Fruit fly (Drosophila melanogaster): Measurements from ENCODE around the gene CG3847.

The CG3847 gene

DNA sequence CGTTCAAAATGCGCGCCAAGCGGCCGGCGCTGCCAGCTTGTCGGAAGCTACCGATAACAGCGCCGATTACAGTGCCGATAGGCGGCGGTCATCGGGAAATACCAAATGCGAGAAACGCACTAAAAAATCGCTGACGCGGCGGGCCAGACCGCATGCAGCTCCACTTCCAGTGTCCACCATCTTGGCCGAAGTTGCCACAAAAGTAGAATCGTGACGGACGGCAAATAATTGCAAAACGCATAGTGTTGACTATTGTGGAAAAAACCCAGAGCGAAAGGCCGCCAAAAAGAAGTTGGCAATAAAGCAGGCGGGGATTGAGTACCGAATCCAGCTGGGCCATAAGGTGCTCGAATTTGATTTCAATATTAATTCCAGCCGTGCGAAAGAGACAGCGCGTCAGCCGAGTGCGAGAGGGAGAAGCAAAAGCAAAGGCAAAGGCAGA is at the start of gene CG3847 (continued):
- TF ChIP-seq CG16779 (GFP tag; IDR thresholded peaks at IDR 0.05) (no peak), ara (GFP tag; IDR thresholded peaks at IDR 0.05) (no peak), Eip74EF (GFP tag; optimal IDR thresholded peaks at IDR 0.05) (no peak), CG17829 (tag; optimal IDR thresholded peaks at IDR 0.05) (peak; percentile 55), kni (GFP tag; optimal IDR thresholded peaks at IDR 0.05) (peak; percentile 53), CG9876 (GFP tag; optimal IDR thresholded peaks at IDR 0.05) (no peak), CG13624 (GFP tag; optimal IDR thresholded peaks at IDR 0.05) (peak; percentile 69), CG10267 (tag; optimal IDR thresholded peaks at IDR 0.05) (peak; percentile 91), HLH54F (GFP tag; optimal IDR thresholded peaks at IDR 0.05) (peak; percentile 65), CG2712 (tag; optimal IDR thresholded peaks at IDR 0.05) (peak; percentile 62), CG30431 (GFP tag; optimal IDR thresholded peaks at IDR 0.05) (no peak), pzg (GFP tag; optimal IDR thresholded peaks at IDR 0.05) (peak; percentile 99), CG10979 (tag; optimal IDR thresholded peaks at IDR 0.05) (peak; percentile 22), CG4424 (GFP tag; optimal IDR thresholded peaks at IDR 0.05) (no peak), CG1602 (GFP tag; optimal IDR thresholded peaks at IDR 0.05) (no peak), chm (GFP tag; IDR thresholded peaks at IDR 0.05) (peak; percentile 64; the same call in 1 of the 2 replicates), CG8290 (GFP tag; optimal IDR thresholded peaks at IDR 0.05) (peak; percentile 46), CG8290 (tag; optimal IDR thresholded peaks at IDR 0.05) (peak in 1 of 2 experiments; percentile 74), sens-2 (GFP tag; IDR thresholded peaks at IDR 0.05) (no peak), CG15269 (tag; optimal IDR thresholded peaks at IDR 0.05) (peak; percentile 14), CrebB (tag; optimal IDR thresholded peaks at IDR 0.05) (peak; percentile 15), crp (GFP tag; optimal IDR thresholded peaks at IDR 0.05) (peak in 1 of 2 experiments; percentile 54), tna (GFP tag; IDR thresholded peaks at IDR 0.05; ENCODE audit: partially characterized antibody) (no peak), CG3281 (GFP tag; optimal IDR thresholded peaks at IDR 0.05) (peak; percentile 46), D (optimal IDR thresholded peaks at IDR 0.05) (no peak), D (GFP tag; optimal IDR thresholded peaks at IDR 0.05) (no peak), Sin3A (optimal IDR thresholded peaks at IDR 0.05) (peak; percentile 80), cas (GFP tag; IDR thresholded peaks at IDR 0.05) (no peak), Atf3 (GFP tag; optimal IDR thresholded peaks at IDR 0.05) (no peak), Optix (GFP tag; IDR thresholded peaks at IDR 0.05) (no peak), CG30020 (tag; optimal IDR thresholded peaks at IDR 0.05) (peak; percentile 37), CG33213 (GFP tag; optimal IDR thresholded peaks at IDR 0.05) (peak; percentile 78), br (optimal IDR thresholded peaks at IDR 0.05) (no peak), ttk (GFP tag; IDR thresholded peaks at IDR 0.05) (no peak), dmrt11E (tag; optimal IDR thresholded peaks at IDR 0.05) (no peak), Max (GFP tag; optimal IDR thresholded peaks at IDR 0.05) (peak; percentile 13), CG11085 (GFP tag; IDR thresholded peaks at IDR 0.05) (no peak), Myb (GFP tag; optimal IDR thresholded peaks at IDR 0.05) (peak; percentile 97), tll (GFP tag; optimal IDR thresholded peaks at IDR 0.05) (peak in 1 of 2 experiments; percentile 33), CG12104 (GFP tag; optimal IDR thresholded peaks at IDR 0.05) (no peak), az2 (GFP tag; optimal IDR thresholded peaks at IDR 0.05) (no peak), lilli (GFP tag; optimal IDR thresholded peaks at IDR 0.05) (peak; percentile 55), CG10147 (GFP tag; optimal IDR thresholded peaks at IDR 0.05) (peak; percentile 42), CG17328 (GFP tag; IDR thresholded peaks at IDR 0.05) (peak; percentile 27; the same call in 1 of the 2 replicates), zfh1 (GFP tag; IDR thresholded peaks at IDR 0.05) (no peak), CoRest (tag; optimal IDR thresholded peaks at IDR 0.05) (peak; percentile 54), CG14710 (tag; optimal IDR thresholded peaks at IDR 0.05) (peak; percentile 92), CG31388 (GFP tag; optimal IDR thresholded peaks at IDR 0.05) (no peak), bbx (GFP tag; IDR thresholded peaks at IDR 0.05; ENCODE audit: partially characterized antibody) (peak; percentile 74), CG6272 (GFP tag; IDR thresholded peaks at IDR 0.05) (0 out of 2 replicates have a peak, but pooled peaks have one; percentile 16), CG3065 (GFP tag; optimal IDR thresholded peaks at IDR 0.05) (no peak), tup (GFP tag; optimal IDR thresholded peaks at IDR 0.05) (no peak)
